Worm (Caenorhabditis elegans) whole organism, young adult: ENCODE data around the gene mab-10.

Experiments used
- B0035.1 ChIP-seq: sonication (generic microtip); optimal IDR thresholded peaks from 2 replicates; lab custom pipeline; 2016; ENCODE audit warnings: missing genetic modification characterization, mild to moderate bottlenecking, missing compliant biosample characterization, missing genotype, missing genetic modification reagents
- C17E4.6 ChIP-seq: fragments of 200-800 bp; sonication (Bioruptor generic); IDR thresholded peaks from 2 replicates; pipeline ENCODE4 v1.3.6; 2022; ENCODE audit warnings: missing genetic modification reagents, missing genetic modification characterization, missing compliant biosample characterization
- F23B12.7 ChIP-seq: sonication (generic microtip); optimal IDR thresholded peaks from 2 replicates; lab custom pipeline; 2017; ENCODE audit warnings: missing genetic modification characterization, mild to moderate bottlenecking, missing compliant biosample characterization, antibody characterized with exemption, moderate library complexity; ENCODE audit not compliant: insufficient read depth
- F52B5.7 ChIP-seq: sonication (generic microtip); optimal IDR thresholded peaks from 2 replicates; lab custom pipeline; 2016; ENCODE audit warnings: mild to moderate bottlenecking, missing genetic modification characterization, missing compliant biosample characterization
- F55B11.4 ChIP-seq: sonication (generic microtip); optimal IDR thresholded peaks from 2 replicates; lab custom pipeline; 2016; ENCODE audit warnings: missing compliant biosample characterization, missing genetic modification characterization, borderline replicate concordance; ENCODE audit not compliant: insufficient read depth
- K12H6.12 ChIP-seq: fragments of 200-800 bp; sonication (Bioruptor generic); optimal IDR thresholded peaks from 2 replicates; lab custom pipeline; 2018; ENCODE audit warnings: mild to moderate bottlenecking, missing genetic modification characterization, missing compliant biosample characterization
- Y53G8AR.9 ChIP-seq: fragments of 200-800 bp; sonication (Bioruptor generic); conservative IDR thresholded peaks from 2 replicates; pipeline ENCODE4 v1.3.6; 2022; ENCODE audit warnings: missing genetic modification reagents, missing genetic modification characterization, missing compliant biosample characterization
- aptf-2 ChIP-seq: fragments of 200-800 bp; sonication (Bioruptor generic); conservative IDR thresholded peaks from 2 replicates; pipeline ENCODE4 v1.3.6; 2022; ENCODE audit warnings: missing genetic modification reagents, missing genetic modification characterization, missing compliant biosample characterization
- atf-7 ChIP-seq: sonication (generic microtip); optimal IDR thresholded peaks from 2 replicates; lab custom pipeline; 2017; ENCODE audit warnings: mild to moderate bottlenecking, missing genetic modification characterization, missing compliant biosample characterization
- attf-5 ChIP-seq: fragments of 200-800 bp; sonication (Bioruptor generic); optimal IDR thresholded peaks from 2 replicates; lab custom pipeline; 2018; ENCODE audit warnings: mild to moderate bottlenecking, missing genetic modification characterization, missing compliant biosample characterization
- attf-6 ChIP-seq: fragments of 200-800 bp; sonication (Bioruptor generic); IDR thresholded peaks from 2 replicates; pipeline ENCODE4 v1.3.6; 2022; ENCODE audit warnings: missing genetic modification reagents, missing genetic modification characterization, missing compliant biosample characterization
- bed-1 ChIP-seq: fragments of 200-800 bp; sonication (Bioruptor generic); IDR thresholded peaks from 2 replicates; pipeline ENCODE4 v1.3.6; 2022; ENCODE audit warnings: missing genetic modification reagents, missing genetic modification characterization, missing compliant biosample characterization
- bed-2 ChIP-seq: fragments of 200-800 bp; sonication (Bioruptor generic); IDR thresholded peaks from 2 replicates; pipeline ENCODE4 v1.3.6; 2022; ENCODE audit warnings: missing genetic modification reagents, missing genetic modification characterization, missing compliant biosample characterization
- ccch-3 ChIP-seq: fragments of 200-800 bp; sonication (Bioruptor generic); optimal IDR thresholded peaks from 2 replicates; lab custom pipeline; 2018; ENCODE audit warnings: mild to moderate bottlenecking, missing genetic modification characterization, missing compliant biosample characterization
- cebp-1 ChIP-seq, 2 experiments: fragments of 200-800 bp in 1 of 2; sonication (Bioruptor generic) in 1 of 2; sonication (generic microtip) in 1 of 2; IDR thresholded peaks in 1 of 2; optimal IDR thresholded peaks in 1 of 2; 2 replicates each; pipeline versions ENCODE4 v1.3.6 to Lab custom; 2017 to 2022; ENCODE audit warnings: missing compliant biosample characterization in 2 of 2, missing genetic modification characterization in 2 of 2, mild to moderate bottlenecking in 1 of 2, missing genetic modification reagents in 1 of 2, moderate library complexity in 1 of 2
- ceh-40 ChIP-seq: fragments of 200-800 bp; sonication (Bioruptor generic); IDR thresholded peaks from 2 replicates; pipeline ENCODE4 v1.3.6; 2022; ENCODE audit warnings: missing genetic modification characterization, missing compliant biosample characterization
- ceh-91 ChIP-seq: fragments of 200-800 bp; sonication (Bioruptor generic); IDR thresholded peaks from 2 replicates; pipeline ENCODE4 v1.3.6; 2022; ENCODE audit warnings: missing genetic modification reagents, missing genetic modification characterization, missing compliant biosample characterization
- die-1 ChIP-seq: sonication (generic microtip); optimal IDR thresholded peaks from 2 replicates; lab custom pipeline; 2016; ENCODE audit warnings: missing genotype, mild to moderate bottlenecking, missing genetic modification characterization, missing compliant biosample characterization
- dpl-1 ChIP-seq: fragments of 150-350 bp; optimal IDR thresholded peaks from 2 replicates; lab custom pipeline; 2014; ENCODE audit warnings: missing biosample characterization, missing genetic modification reagents, missing genetic modification characterization
- efl-1 ChIP-seq: fragments of 150-350 bp; optimal IDR thresholded peaks from 2 replicates; lab custom pipeline; 2014; ENCODE audit warnings: missing biosample characterization, missing genetic modification reagents, missing genetic modification characterization
- egrh-3 ChIP-seq: fragments of 200-800 bp; sonication (Bioruptor generic); IDR thresholded peaks from 2 replicates; pipeline ENCODE4 v1.3.6; 2022; ENCODE audit warnings: missing genetic modification reagents, missing genetic modification characterization, missing compliant biosample characterization
- ekl-4 ChIP-seq: fragments of 200-800 bp; sonication (Bioruptor generic); IDR thresholded peaks from 2 replicates; pipeline ENCODE4 v1.3.6; 2022; ENCODE audit warnings: missing genetic modification reagents, missing genetic modification characterization, missing compliant biosample characterization
- ets-4 ChIP-seq: fragments of 200-800 bp; sonication (Bioruptor generic); optimal IDR thresholded peaks from 2 replicates; lab custom pipeline; 2018; ENCODE audit warnings: mild to moderate bottlenecking, missing genetic modification characterization, missing compliant biosample characterization
- gei-17 ChIP-seq: fragments of 200-800 bp; sonication (Bioruptor generic); optimal IDR thresholded peaks from 2 replicates; lab custom pipeline; 2018; ENCODE audit warnings: mild to moderate bottlenecking, missing genetic modification characterization, missing compliant biosample characterization
- hrde-1 ChIP-seq: sonication (generic microtip); optimal IDR thresholded peaks from 2 replicates; lab custom pipeline; 2016; ENCODE audit warnings: missing genetic modification characterization, mild to moderate bottlenecking, missing compliant biosample characterization, moderate library complexity, missing genotype, missing genetic modification reagents, borderline replicate concordance
- let-526 ChIP-seq: fragments of 200-800 bp; sonication (Bioruptor generic); IDR thresholded peaks from 2 replicates; pipeline ENCODE4 v1.3.6; 2022; ENCODE audit warnings: missing genetic modification reagents, missing genetic modification characterization, missing compliant biosample characterization
- let-607 ChIP-seq, 2 experiments: fragments of 200-800 bp in 1 of 2; sonication (Bioruptor generic) in 1 of 2; sonication (generic microtip) in 1 of 2; optimal IDR thresholded peaks; 2 replicates each; lab custom pipeline; 2016 to 2018; ENCODE audit warnings: mild to moderate bottlenecking in 2 of 2, missing compliant biosample characterization in 2 of 2, missing genetic modification characterization in 2 of 2, moderate library complexity in 2 of 2, missing genotype in 1 of 2
- madf-10 ChIP-seq: sonication (generic microtip); optimal IDR thresholded peaks from 2 replicates; lab custom pipeline; 2016; ENCODE audit warnings: mild to moderate bottlenecking, missing genetic modification characterization, missing compliant biosample characterization
- nfyb-1 ChIP-seq: fragments of 200-800 bp; sonication (Bioruptor generic); IDR thresholded peaks from 2 replicates; pipeline ENCODE4 v1.3.6; 2022; ENCODE audit warnings: missing genetic modification reagents, missing genetic modification characterization, missing compliant biosample characterization
- nhr-120 ChIP-seq: fragments of 200-800 bp; sonication (Bioruptor generic); IDR thresholded peaks from 2 replicates; pipeline ENCODE4 v1.3.6; 2022; ENCODE audit warnings: missing genetic modification characterization, missing compliant biosample characterization
- nhr-179 ChIP-seq: sonication (generic microtip); optimal IDR thresholded peaks from 2 replicates; lab custom pipeline; 2016; ENCODE audit warnings: mild to moderate bottlenecking, missing genetic modification characterization, missing compliant biosample characterization
- nhr-90 ChIP-seq: sonication (generic microtip); optimal IDR thresholded peaks from 2 replicates; lab custom pipeline; 2016; ENCODE audit warnings: missing genotype, mild to moderate bottlenecking, missing genetic modification characterization, missing compliant biosample characterization
- pha-4 ChIP-seq: fragments of 150-350 bp; sonication (generic microtip); optimal IDR thresholded peaks from 2 replicates; lab custom pipeline; 2014; ENCODE audit warnings: missing biosample characterization, missing genetic modification reagents, missing genetic modification characterization
- rcor-1 ChIP-seq: fragments of 200-800 bp; sonication (Bioruptor generic); IDR thresholded peaks from 2 replicates; pipeline ENCODE4 v1.3.6; 2022; ENCODE audit warnings: missing genetic modification reagents, missing genetic modification characterization, missing compliant biosample characterization
- sdz-38 ChIP-seq: sonication (generic microtip); optimal IDR thresholded peaks from 2 replicates; lab custom pipeline; 2016; ENCODE audit warnings: missing genotype, missing genetic modification characterization, missing compliant biosample characterization
- sea-2 ChIP-seq: fragments of 200-800 bp; sonication (Bioruptor generic); IDR thresholded peaks from 2 replicates; pipeline ENCODE4 v1.3.6; 2022; ENCODE audit warnings: missing genetic modification characterization, missing compliant biosample characterization
- snpc-1.1 ChIP-seq: sonication (generic microtip); optimal IDR thresholded peaks from 2 replicates; lab custom pipeline; 2017; ENCODE audit warnings: missing genetic modification characterization, mild to moderate bottlenecking, missing compliant biosample characterization, antibody characterized with exemption, moderate library complexity, missing genotype, missing genetic modification reagents; ENCODE audit not compliant: insufficient read depth
- snpc-1.3 ChIP-seq: sonication (generic microtip); optimal IDR thresholded peaks from 2 replicates; lab custom pipeline; 2017; ENCODE audit warnings: missing genetic modification characterization, mild to moderate bottlenecking, missing compliant biosample characterization, antibody characterized with exemption, moderate library complexity, missing genotype, missing genetic modification reagents; ENCODE audit not compliant: insufficient read depth
- tlf-1 ChIP-seq: fragments of 200-800 bp; sonication (Bioruptor generic); optimal IDR thresholded peaks from 2 replicates; lab custom pipeline; 2018; ENCODE audit warnings: mild to moderate bottlenecking, missing genetic modification characterization, missing compliant biosample characterization
- unc-62 ChIP-seq: fragments of 150-350 bp; optimal IDR thresholded peaks from 2 replicates; lab custom pipeline; 2014; ENCODE audit warnings: missing biosample characterization, missing genetic modification reagents, missing genetic modification characterization
- xnd-1 ChIP-seq: sonication (generic microtip); optimal IDR thresholded peaks from 2 replicates; lab custom pipeline; 2016; ENCODE audit warnings: missing genotype, missing genetic modification reagents, missing genetic modification characterization, missing compliant biosample characterization
- zfh-2 ChIP-seq: fragments of 200-800 bp; sonication (Bioruptor generic); conservative IDR thresholded peaks from 2 replicates; pipeline ENCODE4 v1.3.6; 2022; ENCODE audit warnings: missing genetic modification reagents, missing genetic modification characterization, missing compliant biosample characterization
- zim-3 ChIP-seq: sonication (generic microtip); optimal IDR thresholded peaks from 2 replicates; lab custom pipeline; 2017; ENCODE audit warnings: mild to moderate bottlenecking, missing genetic modification characterization, moderate library complexity, missing compliant biosample characterization
- ztf-22 ChIP-seq: fragments of 200-800 bp; sonication (Bioruptor generic); optimal IDR thresholded peaks from 2 replicates; lab custom pipeline; 2018; ENCODE audit warnings: mild to moderate bottlenecking, missing genetic modification characterization, moderate library complexity, missing compliant biosample characterization
- ztf-25 ChIP-seq: fragments of 200-800 bp; sonication (Bioruptor generic); IDR thresholded peaks from 2 replicates; pipeline ENCODE4 v1.3.6; 2022; ENCODE audit warnings: missing genetic modification reagents, missing genetic modification characterization, missing compliant biosample characterization
- ztf-3 ChIP-seq: fragments of 200-800 bp; sonication (Bioruptor generic); optimal IDR thresholded peaks from 2 replicates; lab custom pipeline; 2018; ENCODE audit warnings: mild to moderate bottlenecking, missing genetic modification characterization, missing compliant biosample characterization

Gene mab-10

ce11 chrII:10502491-10503063, 25.3 kb upstream of the mab-10 start, which contains the start of gene myrf-1 (continued):
- TF ChIP-seq B0035.1 (no peak), madf-10 (tag; lab: Kevin White, UChicago) (peak; percentile 57), pha-4 (tag; lab: Kevin White, UChicago) (no peak), ztf-3 (GFP tag; lab: Kevin White, UChicago) (no peak), cebp-1 (GFP tag; IDR thresholded peaks at IDR 0.05; lab: Robert Waterston, UW) (peak; percentile 25; the same call in 1 of the 2 replicates), cebp-1 (tag; optimal IDR thresholded peaks at IDR 0.05; lab: Kevin White, UChicago) (peak; percentile 84), unc-62 (no peak), bed-1 (GFP tag; lab: Robert Waterston, UW) (no peak), nhr-120 (GFP tag; lab: Robert Waterston, UW) (no peak), egrh-3 (GFP tag; lab: Robert Waterston, UW) (peak; percentile 97), F55B11.4 (no peak), attf-5 (GFP tag; lab: Kevin White, UChicago) (peak; percentile 87), aptf-2 (no peak), gei-17 (GFP tag; lab: Kevin White, UChicago) (peak; percentile 12), ccch-3 (GFP tag; lab: Kevin White, UChicago) (no peak), sdz-38 (tag; lab: Kevin White, UChicago) (no peak), C17E4.6 (GFP tag; lab: Robert Waterston, UW) (no peak), tlf-1 (GFP tag; lab: Kevin White, UChicago) (no peak), ets-4 (GFP tag; lab: Kevin White, UChicago) (peak; percentile 64), F52B5.7 (tag; lab: Kevin White, UChicago) (no peak), snpc-1.3 (no peak), zim-3 (tag; lab: Kevin White, UChicago) (no peak), efl-1 (no peak), atf-7 (tag; lab: Kevin White, UChicago) (peak; percentile 44), die-1 (tag; lab: Kevin White, UChicago) (peak; percentile 62), dpl-1 (no peak), nfyb-1 (GFP tag; lab: Robert Waterston, UW) (peak; percentile 75; the same call in 1 of the 2 replicates), snpc-1.1 (tag; lab: Kevin White, UChicago) (no peak), nhr-179 (tag; lab: Kevin White, UChicago) (no peak), attf-6 (GFP tag; lab: Robert Waterston, UW) (no peak), ceh-91 (no peak), K12H6.12 (peak; percentile 88), xnd-1 (tag; lab: Kevin White, UChicago) (no peak), let-526 (no peak; the same call in 1 of the 2 replicates), nhr-90 (tag; lab: Kevin White, UChicago) (peak; percentile 18), bed-2 (GFP tag; lab: Robert Waterston, UW) (0 out of 2 replicates have a peak, but pooled peaks have one; percentile 9), ekl-4 (GFP tag; lab: Robert Waterston, UW) (peak; percentile 54; the same call in 1 of the 2 replicates), Y53G8AR.9 (GFP tag; lab: Robert Waterston, UW) (no peak), ztf-22 (no peak), ceh-40 (GFP tag; lab: Robert Waterston, UW) (no peak), F23B12.7 (tag; lab: Kevin White, UChicago) (peak; percentile 12), rcor-1 (GFP tag; lab: Robert Waterston, UW) (0 out of 2 replicates have a peak, but pooled peaks have one; percentile 47), hrde-1 (tag; lab: Kevin White, UChicago) (no peak), let-607 (tag; optimal IDR thresholded peaks at IDR 0.05; lab: Kevin White, UChicago) (peak; percentile 57 to 65), sea-2 (no peak), ztf-25 (GFP tag; lab: Robert Waterston, UW) (no peak), zfh-2 (GFP tag; lab: Robert Waterston, UW) (peak; percentile 100)
